Worm (Caenorhabditis elegans) whole organism, young adult: Measurements from ENCODE around the gene trxr-1.

Experiments used
- B0261.1 ChIP-seq: sonication (generic microtip); optimal IDR thresholded peaks from 2 replicates; lab custom pipeline; 2016; ENCODE audit warnings: mild to moderate bottlenecking, missing genetic modification characterization, moderate library complexity, missing compliant biosample characterization
- C06A6.2 ChIP-seq: fragments of 200-800 bp; sonication (Bioruptor generic); conservative IDR thresholded peaks from 2 replicates; pipeline ENCODE4 v1.3.6; 2022; ENCODE audit warnings: missing genetic modification characterization, missing compliant biosample characterization
- F23B12.7 ChIP-seq: sonication (generic microtip); optimal IDR thresholded peaks from 2 replicates; lab custom pipeline; 2017; ENCODE audit warnings: missing genetic modification characterization, mild to moderate bottlenecking, missing compliant biosample characterization, antibody characterized with exemption, moderate library complexity; ENCODE audit not compliant: insufficient read depth
- F39B2.1 ChIP-seq: fragments of 200-800 bp; sonication (Bioruptor generic); IDR thresholded peaks from 2 replicates; pipeline ENCODE4 v1.3.6; 2022; ENCODE audit warnings: missing genetic modification reagents, missing genetic modification characterization, missing compliant biosample characterization
- F55B11.4 ChIP-seq: sonication (generic microtip); optimal IDR thresholded peaks from 2 replicates; lab custom pipeline; 2016; ENCODE audit warnings: missing compliant biosample characterization, missing genetic modification characterization, borderline replicate concordance; ENCODE audit not compliant: insufficient read depth
- F57A8.1 ChIP-seq: fragments of 200-800 bp; sonication (Bioruptor generic); optimal IDR thresholded peaks from 2 replicates; lab custom pipeline; 2018; ENCODE audit warnings: mild to moderate bottlenecking, missing genetic modification characterization, moderate library complexity, missing compliant biosample characterization
- F57C9.4 ChIP-seq: sonication (generic microtip); optimal IDR thresholded peaks from 2 replicates; lab custom pipeline; 2017; ENCODE audit warnings: mild to moderate bottlenecking, missing genetic modification characterization, missing compliant biosample characterization
- K12H6.12 ChIP-seq: fragments of 200-800 bp; sonication (Bioruptor generic); optimal IDR thresholded peaks from 2 replicates; lab custom pipeline; 2018; ENCODE audit warnings: mild to moderate bottlenecking, missing genetic modification characterization, missing compliant biosample characterization
- Y56A3A.18 ChIP-seq: fragments of 200-800 bp; sonication (Bioruptor generic); IDR thresholded peaks from 2 replicates; pipeline ENCODE4 v1.3.6; 2022; ENCODE audit warnings: missing genetic modification reagents, missing genetic modification characterization, missing compliant biosample characterization
- akir-1 ChIP-seq: fragments of 200-800 bp; sonication (Bioruptor generic); optimal IDR thresholded peaks from 2 replicates; lab custom pipeline; 2018; ENCODE audit warnings: mild to moderate bottlenecking, missing genetic modification characterization, moderate library complexity, missing compliant biosample characterization
- athp-1 ChIP-seq: sonication (generic microtip); optimal IDR thresholded peaks from 2 replicates; lab custom pipeline; 2017; ENCODE audit warnings: mild to moderate bottlenecking, missing genetic modification characterization, missing compliant biosample characterization
- attf-6 ChIP-seq: fragments of 200-800 bp; sonication (Bioruptor generic); IDR thresholded peaks from 2 replicates; pipeline ENCODE4 v1.3.6; 2022; ENCODE audit warnings: missing genetic modification reagents, missing genetic modification characterization, missing compliant biosample characterization
- bed-1 ChIP-seq: fragments of 200-800 bp; sonication (Bioruptor generic); IDR thresholded peaks from 2 replicates; pipeline ENCODE4 v1.3.6; 2022; ENCODE audit warnings: missing genetic modification reagents, missing genetic modification characterization, missing compliant biosample characterization
- bed-2 ChIP-seq: fragments of 200-800 bp; sonication (Bioruptor generic); IDR thresholded peaks from 2 replicates; pipeline ENCODE4 v1.3.6; 2022; ENCODE audit warnings: missing genetic modification reagents, missing genetic modification characterization, missing compliant biosample characterization
- ccch-3 ChIP-seq: fragments of 200-800 bp; sonication (Bioruptor generic); optimal IDR thresholded peaks from 2 replicates; lab custom pipeline; 2018; ENCODE audit warnings: mild to moderate bottlenecking, missing genetic modification characterization, missing compliant biosample characterization
- cebp-1 ChIP-seq, 2 experiments: fragments of 200-800 bp in 1 of 2; sonication (Bioruptor generic) in 1 of 2; sonication (generic microtip) in 1 of 2; IDR thresholded peaks in 1 of 2; optimal IDR thresholded peaks in 1 of 2; 2 replicates each; pipeline versions ENCODE4 v1.3.6 to Lab custom; 2017 to 2022; ENCODE audit warnings: missing compliant biosample characterization in 2 of 2, missing genetic modification characterization in 2 of 2, mild to moderate bottlenecking in 1 of 2, missing genetic modification reagents in 1 of 2, moderate library complexity in 1 of 2
- cebp-2 ChIP-seq: fragments of 200-800 bp; sonication (Bioruptor generic); IDR thresholded peaks from 2 replicates; pipeline ENCODE4 v1.3.6; 2022; ENCODE audit warnings: missing genetic modification characterization, missing compliant biosample characterization
- dpff-1 ChIP-seq: sonication (generic microtip); optimal IDR thresholded peaks from 2 replicates; lab custom pipeline; 2017; ENCODE audit warnings: mild to moderate bottlenecking, missing genetic modification characterization, missing compliant biosample characterization
- egl-44 ChIP-seq: fragments of 200-800 bp; sonication (Bioruptor generic); IDR thresholded peaks from 2 replicates; pipeline ENCODE4 v1.3.6; 2022; ENCODE audit warnings: missing genetic modification reagents, missing genetic modification characterization, missing compliant biosample characterization
- ekl-4 ChIP-seq: fragments of 200-800 bp; sonication (Bioruptor generic); IDR thresholded peaks from 2 replicates; pipeline ENCODE4 v1.3.6; 2022; ENCODE audit warnings: missing genetic modification reagents, missing genetic modification characterization, missing compliant biosample characterization
- hmg-1.2 ChIP-seq: fragments of 200-800 bp; sonication (Bioruptor generic); IDR thresholded peaks from 2 replicates; pipeline ENCODE4 v1.3.6; 2022; ENCODE audit warnings: missing genetic modification reagents, missing genetic modification characterization, missing compliant biosample characterization
- hrde-1 ChIP-seq: sonication (generic microtip); optimal IDR thresholded peaks from 2 replicates; lab custom pipeline; 2016; ENCODE audit warnings: missing genetic modification characterization, mild to moderate bottlenecking, missing compliant biosample characterization, moderate library complexity, missing genotype, missing genetic modification reagents, borderline replicate concordance
- lin-40 ChIP-seq: sonication (generic microtip); optimal IDR thresholded peaks from 2 replicates; lab custom pipeline; 2016; ENCODE audit warnings: missing genetic modification characterization, mild to moderate bottlenecking, missing compliant biosample characterization, missing genotype, missing genetic modification reagents
- lsl-1 ChIP-seq: fragments of 200-800 bp; sonication (Bioruptor generic); optimal IDR thresholded peaks from 2 replicates; lab custom pipeline; 2018; ENCODE audit warnings: mild to moderate bottlenecking, missing genetic modification characterization, moderate library complexity, missing compliant biosample characterization
- madf-8 ChIP-seq: fragments of 200-800 bp; sonication (Bioruptor generic); conservative IDR thresholded peaks from 2 replicates; pipeline ENCODE4 v1.3.6; 2022; ENCODE audit warnings: missing genetic modification reagents, missing genetic modification characterization, missing compliant biosample characterization
- mxl-1 ChIP-seq: sonication (generic microtip); optimal IDR thresholded peaks from 2 replicates; lab custom pipeline; 2016; ENCODE audit warnings: missing genetic modification characterization, missing compliant biosample characterization
- nfya-1 ChIP-seq: sonication (generic microtip); optimal IDR thresholded peaks from 2 replicates; lab custom pipeline; 2017; ENCODE audit warnings: antibody characterized with exemption, missing compliant biosample characterization, missing genetic modification characterization, borderline replicate concordance; ENCODE audit not compliant: insufficient read depth
- nhr-120 ChIP-seq: fragments of 200-800 bp; sonication (Bioruptor generic); IDR thresholded peaks from 2 replicates; pipeline ENCODE4 v1.3.6; 2022; ENCODE audit warnings: missing genetic modification characterization, missing compliant biosample characterization
- nhr-80 ChIP-seq: sonication (generic microtip); optimal IDR thresholded peaks from 2 replicates; lab custom pipeline; 2016; ENCODE audit warnings: missing genetic modification characterization, missing compliant biosample characterization
- nhr-90 ChIP-seq: sonication (generic microtip); optimal IDR thresholded peaks from 2 replicates; lab custom pipeline; 2016; ENCODE audit warnings: missing genotype, mild to moderate bottlenecking, missing genetic modification characterization, missing compliant biosample characterization
- pha-4 ChIP-seq: fragments of 150-350 bp; sonication (generic microtip); optimal IDR thresholded peaks from 2 replicates; lab custom pipeline; 2014; ENCODE audit warnings: missing biosample characterization, missing genetic modification reagents, missing genetic modification characterization
- rcor-1 ChIP-seq: fragments of 200-800 bp; sonication (Bioruptor generic); IDR thresholded peaks from 2 replicates; pipeline ENCODE4 v1.3.6; 2022; ENCODE audit warnings: missing genetic modification reagents, missing genetic modification characterization, missing compliant biosample characterization
- rec-8 ChIP-seq, 2 experiments: sonication (generic microtip); optimal IDR thresholded peaks; 2 replicates each; lab custom pipeline; 2016; ENCODE audit warnings: mild to moderate bottlenecking in 2 of 2, missing genetic modification characterization in 2 of 2, missing genetic modification reagents in 2 of 2, missing genotype in 2 of 2, missing biosample characterization in 1 of 2, missing compliant biosample characterization in 1 of 2, moderate library complexity in 1 of 2
- rpc-1 ChIP-seq, 2 experiments: fragments of 150-350 bp in 1 of 2; sonication (generic microtip) in 1 of 2; optimal IDR thresholded peaks; 2 replicates each; lab custom pipeline; 2014 to 2018; ENCODE audit warnings: missing biosample characterization in 1 of 2, missing genetic modification characterization in 1 of 2, missing genetic modification reagents in 1 of 2, missing genotype in 1 of 2
- sdz-38 ChIP-seq: sonication (generic microtip); optimal IDR thresholded peaks from 2 replicates; lab custom pipeline; 2016; ENCODE audit warnings: missing genotype, missing genetic modification characterization, missing compliant biosample characterization
- somi-1 ChIP-seq: fragments of 200-800 bp; sonication (Bioruptor generic); optimal IDR thresholded peaks from 2 replicates; lab custom pipeline; 2018; ENCODE audit warnings: mild to moderate bottlenecking, missing genetic modification characterization, missing compliant biosample characterization
- tbp1 ChIP-seq: fragments of 200-800 bp; sonication (Bioruptor generic); optimal IDR thresholded peaks from 2 replicates; lab custom pipeline; 2018; ENCODE audit warnings: mild to moderate bottlenecking, missing genetic modification characterization, missing compliant biosample characterization
- ztf-6 ChIP-seq: fragments of 200-800 bp; sonication (Bioruptor generic); IDR thresholded peaks from 2 replicates; pipeline ENCODE4 v1.3.6; 2022; ENCODE audit warnings: missing genetic modification reagents, missing genetic modification characterization, missing compliant biosample characterization

The trxr-1 gene

DNA sequence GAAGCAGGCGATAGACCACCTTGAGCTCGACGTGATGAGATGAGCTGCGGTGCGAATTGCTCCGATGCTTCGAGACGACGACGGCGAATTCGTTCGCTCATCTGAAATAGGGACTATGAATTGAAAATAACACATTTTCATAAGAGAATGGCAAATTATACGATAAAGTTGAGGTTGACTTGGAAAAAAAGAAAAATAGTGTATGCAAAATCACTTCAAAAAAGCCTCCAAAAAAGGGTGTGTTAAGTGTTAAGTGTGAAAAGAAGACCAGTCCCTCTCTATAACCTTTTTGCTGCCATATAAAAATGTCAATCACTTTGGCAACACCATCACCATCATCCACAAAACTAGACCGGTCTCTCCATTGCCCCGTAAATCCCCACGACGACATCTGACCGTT lies 24.9 kb upstream of the trxr-1 start, which contains the start of gene prkl-1:
Gene prkl-1, minus strand, starts transcription at position 101 of the 400 bp plus-strand sequence.
- TF ChIP-seq F39B2.1, result no peak
- no peak for TF ChIP-seq sdz-38
- TF ChIP-seq bed-1 (GFP tag; lab: Robert Waterston, UW), result no peak
- no peak for TF ChIP-seq ccch-3 (GFP tag; lab: Kevin White, UChicago)
- TF ChIP-seq rcor-1, result no peak
- TF ChIP-seq C06A6.2 (GFP tag; lab: Robert Waterston, UW), result no peak
- TF ChIP-seq somi-1, result no peak
- TF ChIP-seq K12H6.12 (tag; lab: Kevin White, UChicago), result no peak
- no peak for TF ChIP-seq hrde-1 (tag; lab: Kevin White, UChicago)
- no peak for TF ChIP-seq pha-4
- no peak for TF ChIP-seq cebp-1 (GFP tag; IDR thresholded peaks at IDR 0.05; lab: Robert Waterston, UW)
- no peak for TF ChIP-seq cebp-1 (tag; optimal IDR thresholded peaks at IDR 0.05; lab: Kevin White, UChicago)
- TF ChIP-seq lin-40 (tag; lab: Kevin White, UChicago), result no peak
- no peak for TF ChIP-seq akir-1
- TF ChIP-seq madf-8, result no peak
- TF ChIP-seq nfya-1 (tag; lab: Kevin White, UChicago), result no peak

DNA sequence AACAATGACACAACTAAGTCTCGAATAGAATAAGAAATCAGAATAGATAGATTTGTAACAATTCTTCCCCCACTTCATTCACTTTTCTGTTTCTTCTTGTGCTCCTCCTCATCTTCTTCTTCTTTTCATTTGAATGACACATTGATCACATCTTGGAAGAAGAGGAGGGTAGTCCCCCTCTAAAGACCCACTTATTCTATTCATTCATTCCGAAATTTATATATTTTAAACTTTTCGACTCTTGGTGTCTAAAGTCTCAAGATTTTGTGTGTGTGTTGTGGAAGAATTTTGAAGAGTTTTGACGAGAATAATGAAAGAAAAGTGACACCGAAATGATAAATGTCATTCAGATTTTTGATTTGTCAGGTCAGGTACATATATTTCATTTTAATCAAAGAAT lies 20.7 kb upstream of the trxr-1 start:
- TF ChIP-seq tbp1 (GFP tag; lab: Kevin White, UChicago) (no peak), lsl-1 (no peak), F57C9.4 (tag; lab: Kevin White, UChicago) (no peak), attf-6 (GFP tag; lab: Robert Waterston, UW) (no peak), mxl-1 (tag; lab: Kevin White, UChicago) (no peak), Y56A3A.18 (GFP tag; lab: Robert Waterston, UW) (no peak), dpff-1 (tag; lab: Kevin White, UChicago) (no peak)
- TF ChIP-seq, all 124 proteins: peak for 0

DNA sequence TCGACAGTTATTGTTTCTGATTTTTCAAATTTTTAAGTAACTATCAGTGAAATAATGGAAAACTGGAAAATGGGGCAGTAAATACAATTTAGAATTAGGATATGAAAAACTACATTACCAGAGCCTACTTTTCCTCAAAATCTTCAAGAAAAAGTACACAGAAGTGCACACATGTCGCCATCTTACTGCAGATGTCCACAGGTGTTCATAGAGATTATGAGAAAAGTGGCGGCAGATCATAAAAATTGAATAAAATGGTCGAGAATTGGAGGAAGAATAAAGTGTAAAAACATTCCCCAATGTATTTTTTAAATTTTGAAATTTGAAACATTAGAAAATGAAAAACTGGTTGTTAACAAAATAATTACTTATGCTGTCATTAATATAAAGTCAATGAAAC lies 13.8 kb upstream of the trxr-1 start:
- TF ChIP-seq ccch-3 (GFP tag; lab: Kevin White, UChicago), result no peak
- TF ChIP-seq pha-4, result no peak
- no peak for TF ChIP-seq egl-44
- TF ChIP-seq F23B12.7 (tag; lab: Kevin White, UChicago), result no peak
- no peak for TF ChIP-seq nhr-90 (tag; lab: Kevin White, UChicago)
- no peak for TF ChIP-seq ztf-6 (GFP tag; lab: Robert Waterston, UW)
- no peak for TF ChIP-seq nhr-120 (GFP tag; lab: Robert Waterston, UW)
- TF ChIP-seq bed-2 (GFP tag; lab: Robert Waterston, UW), result no peak
- TF ChIP-seq athp-1 (tag; lab: Kevin White, UChicago), result no peak
- TF ChIP-seq ekl-4 (GFP tag; lab: Robert Waterston, UW), result no peak
- no peak for TF ChIP-seq cebp-2 (GFP tag; lab: Robert Waterston, UW)
- TF ChIP-seq rpc-1 (optimal IDR thresholded peaks at IDR 0.05; lab: Kevin White, UChicago), result no peak
- TF ChIP-seq rpc-1 (tag; optimal IDR thresholded peaks at IDR 0.05; lab: Kevin White, UChicago), result no peak
- TF ChIP-seq nhr-80 (tag; lab: Kevin White, UChicago), result no peak
- TF ChIP-seq rec-8 (tag; optimal IDR thresholded peaks at IDR 0.05; lab: Kevin White, UChicago), result no peak
- TF ChIP-seq hmg-1.2 (GFP tag; lab: Robert Waterston, UW), result no peak
- no peak for TF ChIP-seq B0261.1 (tag; lab: Kevin White, UChicago)
- no peak for TF ChIP-seq F55B11.4 (tag; lab: Kevin White, UChicago)
- no peak for TF ChIP-seq F57A8.1 (GFP tag; lab: Kevin White, UChicago)
